Worm (Caenorhabditis elegans) whole organism, L3 larva: ENCODE measurements around the gene F55G1.7.

ENCODE experiments used
- aly-2 ChIP-seq: fragments of 150-350 bp; optimal IDR thresholded peaks from 2 replicates; lab custom pipeline; 2014; ENCODE audit warnings: missing biosample characterization, missing genetic modification characterization
- ama-1 ChIP-seq: fragments of 150-350 bp; optimal IDR thresholded peaks from 2 replicates; lab custom pipeline; 2018
- elt-1 ChIP-seq: fragments of 150-350 bp; optimal IDR thresholded peaks from 2 replicates; lab custom pipeline; 2014; ENCODE audit warnings: missing biosample characterization, missing genetic modification characterization
- mdl-1 ChIP-seq: fragments of 150-350 bp; optimal IDR thresholded peaks from 2 replicates; lab custom pipeline; 2014; ENCODE audit warnings: missing biosample characterization, missing genetic modification characterization
- nhr-237 ChIP-seq: fragments of 150-350 bp; optimal IDR thresholded peaks from 2 replicates; lab custom pipeline; 2014; ENCODE audit warnings: missing biosample characterization, missing genetic modification characterization
- zag-1 ChIP-seq: fragments of 150-350 bp; optimal IDR thresholded peaks from 2 replicates; lab custom pipeline; 2014; ENCODE audit warnings: missing biosample characterization, missing genetic modification characterization
- ztf-11 ChIP-seq: fragments of 150-350 bp; optimal IDR thresholded peaks from 2 replicates; lab custom pipeline; 2014; ENCODE audit warnings: missing biosample characterization, missing genetic modification characterization

ce11 chrIV:7447556-7447955, 22.1 kb downstream of the F55G1.7 start, which contains the start of gene B0496.2:
- TF ChIP-seq aly-2 (tag; lab: Kevin White, UChicago) (no peak), elt-1 (tag; lab: Kevin White, UChicago) (no peak), ztf-11 (tag; lab: Kevin White, UChicago) (no peak), mdl-1 (no peak), nhr-237 (no peak), zag-1 (no peak), ama-1 (no peak)
